Worm (Caenorhabditis elegans) whole organism, L3 larva: ENCODE results near the gene srx-50.

ENCODE experiments used
- R02D3.7 ChIP-seq: fragments of 150-350 bp; optimal IDR thresholded peaks from 2 replicates; lab custom pipeline; 2014; ENCODE audit warnings: missing biosample characterization, missing genetic modification characterization
- ZK546.5 ChIP-seq: sonication (generic microtip); optimal IDR thresholded peaks from 2 replicates; lab custom pipeline; 2017; ENCODE audit warnings: missing biosample characterization, missing genetic modification characterization
- aly-2 ChIP-seq: fragments of 150-350 bp; optimal IDR thresholded peaks from 2 replicates; lab custom pipeline; 2014; ENCODE audit warnings: missing biosample characterization, missing genetic modification characterization
- ama-1 ChIP-seq: fragments of 150-350 bp; optimal IDR thresholded peaks from 2 replicates; lab custom pipeline; 2018
- ceh-16 ChIP-seq: sonication (generic microtip); optimal IDR thresholded peaks from 2 replicates; lab custom pipeline; 2017; ENCODE audit warnings: missing biosample characterization, missing genetic modification characterization
- ceh-28 ChIP-seq: fragments of 150-350 bp; optimal IDR thresholded peaks from 2 replicates; lab custom pipeline; 2014; ENCODE audit warnings: missing biosample characterization, missing genetic modification reagents, missing genetic modification characterization
- ceh-82 ChIP-seq: fragments of 150-350 bp; optimal IDR thresholded peaks from 2 replicates; lab custom pipeline; 2014; ENCODE audit warnings: missing biosample characterization, missing genetic modification characterization
- ceh-9 ChIP-seq: sonication (generic microtip); optimal IDR thresholded peaks from 2 replicates; lab custom pipeline; 2018; ENCODE audit warnings: missing biosample characterization, missing genetic modification characterization
- daf-12 ChIP-seq: fragments of 150-350 bp; optimal IDR thresholded peaks from 2 replicates; lab custom pipeline; 2014; ENCODE audit warnings: missing biosample characterization, missing genetic modification reagents, missing genetic modification characterization
- egl-27 ChIP-seq: sonication (generic microtip); optimal IDR thresholded peaks from 4 replicates; lab custom pipeline; 2017; ENCODE audit warnings: missing biosample characterization, missing genetic modification reagents, missing genetic modification characterization
- egl-5 ChIP-seq: fragments of 150-350 bp; optimal IDR thresholded peaks from 2 replicates; lab custom pipeline; 2017; ENCODE audit warnings: missing biosample characterization, missing genetic modification reagents, missing genetic modification characterization, inconsistent platforms
- elt-1 ChIP-seq: fragments of 150-350 bp; optimal IDR thresholded peaks from 2 replicates; lab custom pipeline; 2014; ENCODE audit warnings: missing biosample characterization, missing genetic modification characterization
- elt-2 ChIP-seq: sonication (generic microtip); optimal IDR thresholded peaks from 2 replicates; lab custom pipeline; 2016; ENCODE audit warnings: missing genetic modification reagents, mild to moderate bottlenecking, missing genetic modification characterization, missing compliant biosample characterization
- elt-3 ChIP-seq, 3 experiments: fragments of 150-350 bp in 1 of 3; sonication (generic microtip) in 2 of 3; optimal IDR thresholded peaks; 2 replicates in 2 of 3; 4 replicates in 1 of 3; lab custom pipeline; 2014 to 2017; ENCODE audit warnings: missing biosample characterization in 3 of 3, missing genetic modification characterization in 3 of 3
- eor-1 ChIP-seq, 2 experiments: fragments of 150-350 bp; optimal IDR thresholded peaks; 2 replicates each; lab custom pipeline; 2014 to 2018; ENCODE audit warnings: missing biosample characterization in 2 of 2, missing genetic modification characterization in 2 of 2
- fkh-10 ChIP-seq: sonication (generic microtip); optimal IDR thresholded peaks from 2 replicates; lab custom pipeline; 2017; ENCODE audit warnings: missing biosample characterization, missing genetic modification reagents, missing genetic modification characterization
- fkh-2 ChIP-seq: fragments of 150-350 bp; optimal IDR thresholded peaks from 2 replicates; lab custom pipeline; 2014; ENCODE audit warnings: missing biosample characterization, missing genetic modification reagents, missing genetic modification characterization
- fos-1 ChIP-seq: fragments of 150-350 bp; optimal IDR thresholded peaks from 2 replicates; lab custom pipeline; 2014; ENCODE audit warnings: missing biosample characterization, missing genetic modification characterization
- hmg-11 ChIP-seq: sonication (generic microtip); optimal IDR thresholded peaks from 2 replicates; lab custom pipeline; 2016; ENCODE audit warnings: missing genetic modification characterization, missing compliant biosample characterization
- jun-1 ChIP-seq: fragments of 150-350 bp; optimal IDR thresholded peaks from 2 replicates; lab custom pipeline; 2014; ENCODE audit warnings: missing biosample characterization, missing genetic modification reagents, missing genetic modification characterization
- lin-15B ChIP-seq: fragments of 150-350 bp; optimal IDR thresholded peaks from 2 replicates; lab custom pipeline; 2014; ENCODE audit warnings: missing biosample characterization, missing genetic modification characterization
- lin-39 ChIP-seq: fragments of 150-350 bp; optimal IDR thresholded peaks from 2 replicates; lab custom pipeline; 2018; ENCODE audit warnings: missing biosample characterization, missing genetic modification reagents, missing genetic modification characterization
- lsy-12 ChIP-seq: sonication (generic microtip); optimal IDR thresholded peaks from 2 replicates; lab custom pipeline; 2016; ENCODE audit warnings: mild to moderate bottlenecking, missing genetic modification characterization, missing compliant biosample characterization
- mdl-1 ChIP-seq: fragments of 150-350 bp; optimal IDR thresholded peaks from 2 replicates; lab custom pipeline; 2014; ENCODE audit warnings: missing biosample characterization, missing genetic modification characterization
- mml-1 ChIP-seq: fragments of 150-350 bp; sonication (generic microtip); optimal IDR thresholded peaks from 3 replicates; lab custom pipeline; 2014; ENCODE audit warnings: missing biosample characterization, missing genetic modification characterization
- nfya-1 ChIP-seq: sonication (generic microtip); optimal IDR thresholded peaks from 2 replicates; lab custom pipeline; 2017; ENCODE audit warnings: missing genetic modification characterization, mild to moderate bottlenecking, missing compliant biosample characterization, antibody characterized with exemption, moderate library complexity; ENCODE audit not compliant: insufficient read depth
- nhr-11 ChIP-seq: fragments of 150-350 bp; optimal IDR thresholded peaks from 2 replicates; lab custom pipeline; 2014; ENCODE audit warnings: missing biosample characterization, missing genetic modification characterization
- nhr-12 ChIP-seq: fragments of 150-350 bp; optimal IDR thresholded peaks from 2 replicates; lab custom pipeline; 2014; ENCODE audit warnings: missing biosample characterization, missing genetic modification characterization
- nhr-23 ChIP-seq: fragments of 150-350 bp; optimal IDR thresholded peaks from 2 replicates; lab custom pipeline; 2014; ENCODE audit warnings: missing biosample characterization, missing genetic modification reagents, missing genetic modification characterization
- nhr-237 ChIP-seq: fragments of 150-350 bp; optimal IDR thresholded peaks from 2 replicates; lab custom pipeline; 2014; ENCODE audit warnings: missing biosample characterization, missing genetic modification characterization
- nhr-25 ChIP-seq: sonication (generic microtip); optimal IDR thresholded peaks from 2 replicates; lab custom pipeline; 2017; ENCODE audit warnings: missing biosample characterization, missing genetic modification characterization
- nhr-28 ChIP-seq: fragments of 150-350 bp; optimal IDR thresholded peaks from 2 replicates; lab custom pipeline; 2014; ENCODE audit warnings: missing biosample characterization, missing genetic modification characterization
- nhr-43 ChIP-seq: sonication (generic microtip); optimal IDR thresholded peaks from 2 replicates; lab custom pipeline; 2016; ENCODE audit warnings: mild to moderate bottlenecking, missing genetic modification characterization, missing compliant biosample characterization; ENCODE audit not compliant: poor library complexity, severe bottlenecking
- nhr-67 ChIP-seq: fragments of 150-350 bp; optimal IDR thresholded peaks from 2 replicates; lab custom pipeline; 2014; ENCODE audit warnings: missing biosample characterization, missing genetic modification characterization
- nhr-76 ChIP-seq: fragments of 150-350 bp; sonication (generic microtip); optimal IDR thresholded peaks from 5 replicates; lab custom pipeline; 2014; ENCODE audit warnings: missing biosample characterization, missing genetic modification characterization
- nhr-77 ChIP-seq: fragments of 150-350 bp; optimal IDR thresholded peaks from 2 replicates; lab custom pipeline; 2014; ENCODE audit warnings: missing biosample characterization, missing genetic modification characterization
- pha-4 ChIP-seq: fragments of 150-350 bp; optimal IDR thresholded peaks from 2 replicates; lab custom pipeline; 2014; ENCODE audit warnings: missing biosample characterization, missing genetic modification reagents, missing genetic modification characterization
- pqm-1 ChIP-seq: fragments of 150-350 bp; optimal IDR thresholded peaks from 2 replicates; lab custom pipeline; 2017; ENCODE audit warnings: missing biosample characterization, missing genetic modification characterization, inconsistent platforms
- sea-2 ChIP-seq: fragments of 150-350 bp; sonication (generic microtip); optimal IDR thresholded peaks from 4 replicates; lab custom pipeline; 2014; ENCODE audit warnings: missing biosample characterization, missing genetic modification reagents, missing genetic modification characterization
- skn-1 ChIP-seq: fragments of 150-350 bp; optimal IDR thresholded peaks from 2 replicates; lab custom pipeline; 2014; ENCODE audit warnings: missing biosample characterization, missing genetic modification characterization
- snpc-4 ChIP-seq: fragments of 150-350 bp; optimal IDR thresholded peaks from 2 replicates; lab custom pipeline; 2014; ENCODE audit warnings: missing biosample characterization, missing genetic modification characterization
- tbx-2 ChIP-seq: sonication (generic microtip); optimal IDR thresholded peaks from 2 replicates; lab custom pipeline; 2016; ENCODE audit warnings: mild to moderate bottlenecking, missing genetic modification characterization, missing compliant biosample characterization
- unc-39 ChIP-seq: sonication (generic microtip); optimal IDR thresholded peaks from 4 replicates; lab custom pipeline; 2017; ENCODE audit warnings: missing biosample characterization, missing genetic modification characterization
- unc-62 ChIP-seq: fragments of 150-350 bp; sonication (generic microtip); optimal IDR thresholded peaks from 4 replicates; lab custom pipeline; 2014; ENCODE audit warnings: missing biosample characterization, missing genetic modification reagents, missing genetic modification characterization
- zag-1 ChIP-seq: fragments of 150-350 bp; optimal IDR thresholded peaks from 2 replicates; lab custom pipeline; 2014; ENCODE audit warnings: missing biosample characterization, missing genetic modification characterization
- ztf-11 ChIP-seq: fragments of 150-350 bp; optimal IDR thresholded peaks from 2 replicates; lab custom pipeline; 2014; ENCODE audit warnings: missing biosample characterization, missing genetic modification characterization
- ztf-4 ChIP-seq: fragments of 150-350 bp; optimal IDR thresholded peaks from 2 replicates; lab custom pipeline; 2014; ENCODE audit warnings: missing biosample characterization, missing genetic modification characterization

The srx-50 gene

DNA sequence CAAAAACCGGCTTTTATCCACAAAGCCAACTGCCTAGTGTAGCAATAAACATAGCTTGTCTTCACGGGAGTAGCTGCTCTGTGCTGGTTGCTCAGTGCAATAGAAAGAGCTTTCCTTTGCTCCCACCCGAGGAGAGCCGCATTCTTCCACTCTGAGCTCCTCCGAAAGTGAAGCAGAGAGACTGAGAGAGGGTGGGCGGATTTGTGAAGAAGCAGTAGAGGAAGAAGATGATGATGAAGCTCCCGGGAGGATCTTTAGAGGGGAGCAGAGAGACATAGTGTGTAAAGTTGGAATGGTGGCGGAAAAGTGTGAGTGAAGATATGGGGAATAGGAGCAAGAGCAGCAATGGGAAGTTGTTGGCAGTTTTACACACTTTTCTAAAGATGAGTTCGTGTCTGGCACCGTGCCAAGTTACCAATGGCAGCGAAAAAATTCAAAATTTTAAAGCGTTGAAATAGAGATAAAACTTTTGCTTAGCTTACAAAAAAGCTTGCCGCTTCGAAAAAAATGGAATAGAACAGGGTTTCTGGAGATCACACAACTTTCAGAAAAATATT, 40.8 kb downstream of the srx-50 start, which contains the start of gene ZC477.4:
Gene ZC477.4, minus strand, starts transcription at position 276 of the 557 bp plus-strand sequence.
- TF ChIP-seq nfya-1 (tag; lab: Kevin White, UChicago) (peak; percentile 31), R02D3.7 (tag; lab: Kevin White, UChicago) (no peak)
- TF ChIP-seq, all 47 proteins: peak for 1

DNA sequence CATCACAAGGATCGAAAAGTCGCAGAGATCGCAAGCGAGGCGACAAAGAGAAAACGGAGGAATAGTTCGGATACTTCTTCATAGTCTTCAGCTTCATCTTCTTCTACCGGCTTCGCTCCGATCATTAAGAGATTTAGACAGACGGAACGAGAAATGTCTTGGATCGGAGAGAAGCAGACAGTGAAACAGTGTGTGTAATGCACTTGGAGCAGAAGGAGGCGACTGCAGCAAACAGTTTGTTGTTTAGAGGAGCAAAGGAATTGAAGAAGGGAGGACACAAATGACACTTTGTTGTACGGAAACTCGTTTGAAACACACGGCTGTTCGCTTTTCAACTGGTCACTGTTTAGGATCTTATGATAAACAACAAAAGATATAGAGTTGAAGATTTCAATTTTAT, 41.6 kb downstream of the srx-50 start:
- peak; percentile 6 for TF ChIP-seq nfya-1 (tag; lab: Kevin White, UChicago)
- peak; percentile 53 for TF ChIP-seq pha-4 (tag; lab: Kevin White, UChicago)
- peak; percentile 39 for TF ChIP-seq egl-5 (tag; lab: Kevin White, UChicago)
- TF ChIP-seq unc-39: no peak
- TF ChIP-seq lin-39 (tag; lab: Kevin White, UChicago): peak; percentile 34

DNA sequence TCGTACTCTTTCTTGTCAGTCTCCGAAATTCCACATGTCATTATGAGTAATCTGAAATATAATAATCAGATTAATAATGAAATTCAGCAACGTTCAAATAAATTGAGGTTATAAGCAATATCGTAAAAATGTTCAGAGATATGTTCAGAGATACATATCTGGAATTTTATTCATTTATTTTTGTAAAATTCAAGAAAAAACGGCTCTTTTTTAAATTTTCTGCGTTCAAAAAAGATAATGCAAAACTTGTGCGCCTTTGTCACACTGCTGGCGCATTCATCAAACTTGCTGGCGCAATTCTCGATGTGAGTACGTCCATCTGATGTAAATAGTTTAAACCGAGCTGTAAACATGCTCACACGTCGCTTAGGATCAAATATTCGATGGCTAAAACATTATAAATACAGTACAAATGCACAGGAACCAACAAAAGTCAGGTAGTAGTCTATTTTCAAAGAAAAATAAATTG, 45.5 kb downstream of the srx-50 start, which contains the start of the genes rde-8 and ZC477.3:
Gene rde-8, minus strand, starts transcription at position 51 of the 469 bp plus-strand sequence.
Gene ZC477.3, plus strand, starts transcription at position 282 of the 469 bp plus-strand sequence.
- TF ChIP-seq elt-1 (tag; lab: Kevin White, UChicago) (no peak), ceh-28 (tag; lab: Kevin White, UChicago) (peak; percentile 25), fkh-10 (GFP tag; lab: Kevin White, UChicago) (no peak), ceh-82 (tag; lab: Kevin White, UChicago) (no peak), elt-2 (tag; lab: Kevin White, UChicago) (peak; percentile 34), lsy-12 (peak; percentile 39), aly-2 (no peak), nfya-1 (tag; lab: Kevin White, UChicago) (peak; percentile 64), nhr-237 (no peak), ztf-11 (no peak), sea-2 (no peak), zag-1 (tag; lab: Kevin White, UChicago) (no peak), fos-1 (tag; lab: Kevin White, UChicago) (no peak), hmg-11 (tag; lab: Kevin White, UChicago) (no peak), egl-27 (tag; lab: Kevin White, UChicago) (no peak), fkh-2 (tag; lab: Kevin White, UChicago) (no peak), unc-62 (GFP tag; lab: Kevin White, UChicago) (no peak), egl-5 (tag; lab: Kevin White, UChicago) (no peak), mdl-1 (no peak), nhr-12 (tag; lab: Kevin White, UChicago) (no peak), nhr-76 (tag; lab: Kevin White, UChicago) (no peak), nhr-11 (tag; lab: Kevin White, UChicago) (peak; percentile 42), daf-12 (tag; lab: Kevin White, UChicago) (no peak), skn-1 (tag; lab: Kevin White, UChicago) (no peak), nhr-23 (tag; lab: Kevin White, UChicago) (peak; percentile 55), ceh-16 (no peak), nhr-25 (peak; percentile 35), mml-1 (tag; lab: Kevin White, UChicago) (no peak), nhr-28 (no peak), eor-1 (tag; optimal IDR thresholded peaks at IDR 0.05; lab: Kevin White, UChicago) (no peak), snpc-4 (tag; lab: Kevin White, UChicago) (peak; percentile 41), lin-15B (tag; lab: Kevin White, UChicago) (peak; percentile 79), lin-39 (tag; lab: Kevin White, UChicago) (no peak), ceh-9 (no peak), ZK546.5 (no peak), tbx-2 (peak; percentile 56), nhr-43 (tag; lab: Kevin White, UChicago) (peak; percentile 36), pha-4 (tag; lab: Kevin White, UChicago) (peak; percentile 92), unc-39 (no peak), ama-1 (lab: Kevin White, UChicago) (no peak), nhr-77 (tag; lab: Kevin White, UChicago) (peak; percentile 42), pqm-1 (tag; lab: Kevin White, UChicago) (no peak), R02D3.7 (tag; lab: Kevin White, UChicago) (peak; percentile 30), nhr-67 (tag; lab: Kevin White, UChicago) (no peak), jun-1 (tag; lab: Kevin White, UChicago) (peak; percentile 29), ztf-4 (no peak), elt-3 (tag; optimal IDR thresholded peaks at IDR 0.05; lab: Kevin White, UChicago) (no peak)
